Worm (Caenorhabditis elegans) whole organism, L4 larva: ENCODE measurements around the gene hsp-75.

Source experiments
- F44E2.7 ChIP-seq: fragments of 200-800 bp; sonication (Bioruptor generic); IDR thresholded peaks from 2 replicates; pipeline ENCODE4 v2.1.2; 2022; ENCODE audit warnings: missing genetic modification characterization, missing compliant biosample characterization
- F49E8.2 ChIP-seq: sonication (generic microtip); optimal IDR thresholded peaks from 2 replicates; lab custom pipeline; 2016; ENCODE audit warnings: missing compliant biosample characterization, mild to moderate bottlenecking, missing genetic modification characterization, borderline replicate concordance
- ZK337.2 ChIP-seq: fragments of 200-800 bp; sonication (Bioruptor generic); IDR thresholded peaks from 2 replicates; pipeline ENCODE4 v1.3.6; 2022; ENCODE audit warnings: missing genetic modification reagents, missing genetic modification characterization, missing compliant biosample characterization
- aha-1 ChIP-seq: fragments of 150-350 bp; peaks from one replicate; lab custom pipeline; 2014; ENCODE audit warnings: missing biosample characterization, missing genetic modification characterization
- attf-4 ChIP-seq: sonication (generic microtip); optimal IDR thresholded peaks from 3 replicates; lab custom pipeline; 2017; ENCODE audit warnings: missing biosample characterization, missing genetic modification characterization
- ceh-62 ChIP-seq: sonication (generic microtip); optimal IDR thresholded peaks from 2 replicates; lab custom pipeline; 2017; ENCODE audit warnings: missing biosample characterization, missing genetic modification characterization
- cey-2 ChIP-seq: sonication (generic microtip); optimal IDR thresholded peaks from 3 replicates; lab custom pipeline; 2017; ENCODE audit warnings: missing genetic modification characterization, mild to moderate bottlenecking, missing compliant biosample characterization, antibody characterized with exemption, borderline replicate concordance; ENCODE audit not compliant: insufficient read depth
- daf-19 ChIP-seq: fragments of 200-800 bp; sonication (Bioruptor generic); conservative IDR thresholded peaks from 2 replicates; pipeline ENCODE4 v1.3.6; 2022; ENCODE audit warnings: missing genetic modification characterization, missing compliant biosample characterization
- daf-8 ChIP-seq: fragments of 200-800 bp; sonication (Bioruptor generic); IDR thresholded peaks from 2 replicates; pipeline ENCODE4 v1.3.6; 2022; ENCODE audit warnings: missing genetic modification characterization, missing compliant biosample characterization
- dmd-6 ChIP-seq: fragments of 200-800 bp; sonication (Bioruptor generic); IDR thresholded peaks from 2 replicates; pipeline ENCODE4 v1.3.6; 2022; ENCODE audit warnings: missing genetic modification reagents, missing genetic modification characterization, missing compliant biosample characterization
- dpl-1 ChIP-seq: fragments of 150-350 bp; optimal IDR thresholded peaks from 2 replicates; lab custom pipeline; 2014; ENCODE audit warnings: missing biosample characterization, missing genetic modification reagents, missing genetic modification characterization
- dve-1 ChIP-seq: sonication (generic microtip); optimal IDR thresholded peaks from 2 replicates; lab custom pipeline; 2017; ENCODE audit warnings: antibody characterized with exemption, mild to moderate bottlenecking, missing genetic modification characterization, missing compliant biosample characterization; ENCODE audit not compliant: insufficient read depth
- fos-1 ChIP-seq: fragments of 150-350 bp; optimal IDR thresholded peaks from 2 replicates; lab custom pipeline; 2014; ENCODE audit warnings: missing biosample characterization, missing genetic modification characterization
- hlh-11 ChIP-seq: fragments of 200-800 bp; sonication (Bioruptor generic); optimal IDR thresholded peaks from 2 replicates; lab custom pipeline; 2018; ENCODE audit warnings: mild to moderate bottlenecking, missing genetic modification characterization, missing compliant biosample characterization
- hlh-30 ChIP-seq: sonication (generic microtip); optimal IDR thresholded peaks from 2 replicates; lab custom pipeline; 2017; ENCODE audit warnings: antibody characterized with exemption, mild to moderate bottlenecking, missing genetic modification characterization, missing compliant biosample characterization; ENCODE audit not compliant: insufficient read depth
- lin-13 ChIP-seq: fragments of 150-350 bp; optimal IDR thresholded peaks from 2 replicates; lab custom pipeline; 2014; ENCODE audit warnings: missing biosample characterization, missing genetic modification reagents, missing genetic modification characterization
- lin-29 ChIP-seq: fragments of 200-800 bp; sonication (Bioruptor generic); IDR thresholded peaks from 2 replicates; pipeline ENCODE4 v1.3.6; 2022; ENCODE audit warnings: missing genetic modification reagents, missing genetic modification characterization, missing compliant biosample characterization
- lsy-2 ChIP-seq, 2 experiments: fragments of 150-350 bp in 1 of 2; sonication (generic microtip) in 1 of 2; optimal IDR thresholded peaks; 2 replicates each; lab custom pipeline; 2014 to 2017; ENCODE audit warnings: missing biosample characterization in 2 of 2, missing genetic modification characterization in 2 of 2
- madf-5 ChIP-seq, 2 experiments: fragments of 200-800 bp; sonication (Bioruptor generic); IDR thresholded peaks; 2 replicates each; pipeline ENCODE4 v1.3.6; 2022; ENCODE audit warnings: missing compliant biosample characterization in 2 of 2, missing genetic modification characterization in 2 of 2
- madf-9 ChIP-seq: fragments of 200-800 bp; sonication (Bioruptor generic); conservative IDR thresholded peaks from 2 replicates; pipeline ENCODE4 v1.3.6; 2022; ENCODE audit warnings: missing genetic modification reagents, missing genetic modification characterization, missing compliant biosample characterization
- mdl-1 ChIP-seq, 2 experiments: fragments of 150-350 bp in 1 of 2; sonication (generic microtip) in 1 of 2; optimal IDR thresholded peaks; 2 replicates each; lab custom pipeline; 2014 to 2017; ENCODE audit warnings: missing biosample characterization in 2 of 2, missing genetic modification characterization in 2 of 2
- mep-1 ChIP-seq: fragments of 150-350 bp; sonication (generic microtip); optimal IDR thresholded peaks from 3 replicates; lab custom pipeline; 2014; ENCODE audit warnings: missing biosample characterization, missing genetic modification characterization
- mxl-3 ChIP-seq: fragments of 200-800 bp; sonication (Bioruptor generic); optimal IDR thresholded peaks from 2 replicates; lab custom pipeline; 2018; ENCODE audit warnings: mild to moderate bottlenecking, missing genetic modification characterization, missing compliant biosample characterization
- nhr-10 ChIP-seq: fragments of 150-350 bp; optimal IDR thresholded peaks from 2 replicates; lab custom pipeline; 2014; ENCODE audit warnings: missing biosample characterization, missing genetic modification characterization
- nhr-25 ChIP-seq: sonication (generic microtip); optimal IDR thresholded peaks from 2 replicates; lab custom pipeline; 2017; ENCODE audit warnings: missing genetic modification characterization, mild to moderate bottlenecking, missing compliant biosample characterization, antibody characterized with exemption, moderate library complexity, borderline replicate concordance; ENCODE audit not compliant: insufficient read depth
- nhr-28 ChIP-seq: fragments of 150-350 bp; optimal IDR thresholded peaks from 2 replicates; lab custom pipeline; 2014; ENCODE audit warnings: missing biosample characterization, missing genetic modification characterization
- nhr-41 ChIP-seq: fragments of 200-800 bp; sonication (Bioruptor generic); IDR thresholded peaks from 2 replicates; pipeline ENCODE4 v1.3.6; 2022; ENCODE audit warnings: missing genetic modification reagents, missing genetic modification characterization, missing compliant biosample characterization
- nhr-42 ChIP-seq: fragments of 200-800 bp; sonication (Bioruptor generic); IDR thresholded peaks from 2 replicates; pipeline ENCODE4 v1.3.6; 2022; ENCODE audit warnings: missing genetic modification characterization, missing compliant biosample characterization
- nhr-77 ChIP-seq: fragments of 150-350 bp; optimal IDR thresholded peaks from 2 replicates; lab custom pipeline; 2014; ENCODE audit warnings: missing biosample characterization, missing genetic modification characterization
- set-16 ChIP-seq: fragments of 200-800 bp; sonication (Bioruptor generic); IDR thresholded peaks from 2 replicates; pipeline ENCODE4 v1.3.6; 2022; ENCODE audit warnings: missing genetic modification reagents, missing genetic modification characterization, missing compliant biosample characterization
- skn-1 ChIP-seq: fragments of 150-350 bp; optimal IDR thresholded peaks from 2 replicates; lab custom pipeline; 2014; ENCODE audit warnings: missing biosample characterization, missing genetic modification characterization
- tra-1 ChIP-seq: fragments of 200-800 bp; sonication (Bioruptor generic); IDR thresholded peaks from 2 replicates; pipeline ENCODE4 v1.3.6; 2022; ENCODE audit warnings: missing genetic modification reagents, missing genetic modification characterization, missing compliant biosample characterization
- unc-130 ChIP-seq: sonication (generic microtip); optimal IDR thresholded peaks from 2 replicates; lab custom pipeline; 2016; ENCODE audit warnings: missing genetic modification reagents, missing genetic modification characterization, missing compliant biosample characterization
- unc-62 ChIP-seq, 3 experiments: fragments of 150-350 bp in 1 of 3; sonication (generic microtip); optimal IDR thresholded peaks in 2 of 3; peaks in 1 of 3; 1 replicate in 1 of 3; 2 replicates in 2 of 3; lab custom pipeline; 2014 to 2017; ENCODE audit warnings: missing biosample characterization in 3 of 3, missing genetic modification characterization in 3 of 3, missing genetic modification reagents in 3 of 3, missing genotype in 1 of 3
- zag-1 ChIP-seq: fragments of 150-350 bp; optimal IDR thresholded peaks from 2 replicates; lab custom pipeline; 2014; ENCODE audit warnings: missing biosample characterization, missing genetic modification characterization
- zip-11 ChIP-seq: fragments of 200-800 bp; sonication (Bioruptor generic); IDR thresholded peaks from 2 replicates; pipeline ENCODE4 v1.3.6; 2022; ENCODE audit warnings: missing genetic modification characterization, missing compliant biosample characterization
- ztf-11 ChIP-seq: fragments of 150-350 bp; optimal IDR thresholded peaks from 2 replicates; lab custom pipeline; 2014; ENCODE audit warnings: missing biosample characterization, missing genetic modification characterization

Gene hsp-75

DNA sequence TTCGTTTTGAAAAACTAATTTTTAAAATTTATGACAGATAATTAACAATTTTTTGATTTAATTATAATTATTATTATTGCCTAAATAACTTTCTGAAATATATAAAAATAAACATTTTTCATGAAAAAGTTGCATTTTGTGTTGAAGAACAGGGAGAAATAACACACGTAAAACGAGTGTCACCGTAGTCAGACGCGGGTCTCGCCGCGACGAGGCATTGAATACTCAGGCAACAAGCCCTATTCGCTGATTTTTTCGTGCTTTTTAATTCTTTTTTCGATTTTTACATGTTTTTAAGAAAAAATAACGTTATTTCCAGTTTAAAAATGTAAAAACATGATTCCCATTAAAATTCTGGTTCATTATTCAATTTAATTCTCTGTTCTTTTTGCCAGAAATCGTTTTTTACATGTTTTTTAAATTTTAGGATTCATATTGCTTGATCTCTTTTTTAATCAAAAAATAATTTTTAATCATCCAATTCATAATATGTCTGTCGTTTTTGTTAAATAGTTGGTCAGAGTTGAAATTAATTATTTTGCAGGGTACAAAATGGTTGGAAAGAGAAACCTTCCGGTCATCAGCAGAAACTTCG lies 18.5 kb downstream of the hsp-75 start, which contains the start of gene rpl-6 (continued):
- TF ChIP-seq mxl-3 (GFP tag; lab: Kevin White, UChicago) (peak; percentile 31), ceh-62 (tag; lab: Kevin White, UChicago) (no peak), nhr-25 (tag; lab: Kevin White, UChicago) (peak; percentile 62), unc-130 (GFP tag; lab: Kevin White, UChicago) (peak; percentile 41), F44E2.7 (GFP tag; lab: Robert Waterston, UW) (no peak), madf-5 (GFP tag; IDR thresholded peaks at IDR 0.05; lab: Robert Waterston, UW) (no peak), attf-4 (tag; lab: Kevin White, UChicago) (no peak), hlh-30 (peak; percentile 88), F49E8.2 (no peak), madf-9 (no peak), dve-1 (tag; lab: Kevin White, UChicago) (peak; percentile 86), nhr-41 (GFP tag; lab: Robert Waterston, UW) (no peak), ZK337.2 (GFP tag; lab: Robert Waterston, UW) (no peak), zag-1 (tag; lab: Kevin White, UChicago) (no peak), lin-29 (no peak), skn-1 (tag; lab: Kevin White, UChicago) (no peak)

ce11 chrIII:7203130-7203775 lies 23.3 kb downstream of the hsp-75 start:
- TF ChIP-seq daf-19 (GFP tag; lab: Robert Waterston, UW): no peak
- TF ChIP-seq nhr-28: peak; percentile 66
- 0 out of 2 replicates have a peak, but pooled peaks have one; percentile 37 for TF ChIP-seq tra-1 (GFP tag; lab: Robert Waterston, UW)
- TF ChIP-seq dpl-1 (GFP tag; lab: Kevin White, UChicago): peak; percentile 7
- TF ChIP-seq mdl-1 (tag; optimal IDR thresholded peaks at IDR 0.05; lab: Kevin White, UChicago): peak in 1 of 2 experiments; percentile 50
- TF ChIP-seq lsy-2 (tag; optimal IDR thresholded peaks at IDR 0.05; lab: Kevin White, UChicago): peak in 1 of 2 experiments; percentile 49
- peak; percentile 17 for TF ChIP-seq hlh-30
- TF ChIP-seq zip-11 (GFP tag; lab: Robert Waterston, UW): no peak
- TF ChIP-seq cey-2 (tag; lab: Kevin White, UChicago): peak; percentile 73
- TF ChIP-seq lin-13 (GFP tag; lab: Kevin White, UChicago): no peak
- TF ChIP-seq aha-1: peak; percentile 95
- TF ChIP-seq mxl-3 (GFP tag; lab: Kevin White, UChicago): peak; percentile 37
- peak; percentile 35 for TF ChIP-seq hlh-11 (tag; lab: Kevin White, UChicago)

DNA sequence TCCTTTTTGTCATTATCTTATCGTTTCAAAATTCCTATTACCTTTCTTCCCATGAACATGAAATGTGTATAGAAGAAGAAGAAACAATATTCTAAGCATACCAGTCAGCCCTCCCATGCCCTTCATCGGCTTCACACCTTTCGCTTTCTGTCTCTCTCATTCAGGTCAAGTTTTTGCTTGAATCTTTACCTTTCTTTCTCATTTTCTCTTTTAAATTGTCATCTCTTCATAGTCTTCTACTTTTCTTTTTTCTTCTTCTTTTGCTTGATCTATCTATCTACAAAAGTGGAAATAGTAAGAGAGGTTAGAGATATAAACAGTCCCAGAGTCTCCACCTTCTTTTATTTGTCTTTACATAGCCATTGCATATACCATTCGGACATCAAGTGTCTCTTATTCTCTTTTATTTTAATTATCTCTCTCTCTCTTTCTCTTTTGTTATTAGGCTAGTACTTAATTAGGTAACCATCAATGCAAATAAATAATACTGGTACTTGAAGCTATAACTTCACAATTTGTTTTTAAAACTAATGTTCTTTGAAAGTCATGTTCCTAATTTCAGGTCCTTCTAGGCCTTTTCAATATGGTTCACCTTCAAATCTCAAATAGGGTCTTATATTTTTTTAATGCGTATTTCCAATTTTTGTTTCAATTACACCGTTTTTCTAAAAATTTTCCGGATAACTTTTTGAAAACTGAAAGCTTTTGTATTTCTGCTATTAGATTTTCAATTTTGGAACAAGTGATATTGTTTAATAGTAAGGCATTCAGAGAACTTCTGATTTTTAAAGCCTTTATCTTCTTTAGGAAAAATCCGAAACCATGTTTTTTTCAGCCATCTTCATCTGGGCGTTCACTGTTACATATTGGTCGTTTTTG lies 24.9 kb downstream of the hsp-75 start, which contains the start of gene dpy-31:
dpy-31 (plus strand) TSS at position 829 of the 879 bp plus-strand sequence.
- TF ChIP-seq lin-13 (GFP tag; lab: Kevin White, UChicago) (no peak), nhr-28 (peak; percentile 21), fos-1 (no peak), nhr-10 (tag; lab: Kevin White, UChicago) (peak; percentile 6), mep-1 (peak; percentile 58), daf-8 (GFP tag; lab: Robert Waterston, UW) (no peak), nhr-77 (tag; lab: Kevin White, UChicago) (peak; percentile 12), cey-2 (tag; lab: Kevin White, UChicago) (peak; percentile 34), nhr-42 (GFP tag; lab: Robert Waterston, UW) (no peak), dmd-6 (GFP tag; lab: Robert Waterston, UW) (no peak), mdl-1 (tag; optimal IDR thresholded peaks at IDR 0.05; lab: Kevin White, UChicago) (peak in 1 of 2 experiments; percentile 15), dve-1 (tag; lab: Kevin White, UChicago) (peak; percentile 40), nhr-25 (tag; lab: Kevin White, UChicago) (peak; percentile 64), set-16 (GFP tag; lab: Robert Waterston, UW) (no peak), hlh-11 (tag; lab: Kevin White, UChicago) (peak; percentile 13), lsy-2 (tag; optimal IDR thresholded peaks at IDR 0.05; lab: Kevin White, UChicago) (peak in 1 of 2 experiments; percentile 44), ztf-11 (no peak), unc-62 (GFP tag; optimal IDR thresholded peaks at IDR 0.05 in 1 of 2; lab: Kevin White, UChicago) (peak in 1 of 2 experiments; percentile 95), unc-62 (tag; optimal IDR thresholded peaks at IDR 0.05; lab: Kevin White, UChicago) (no peak)
